Fruit fly (Drosophila melanogaster): ENCODE measurements around the gene CG5246.

dm6 chr3R:17133897-17134296, 2.0 kb upstream of the CG5246 start, which contains the start of gene CG31267:
- TF ChIP-seq Hr96 (GFP tag; optimal IDR thresholded peaks at IDR 0.05) (no peak), cic (GFP tag; optimal IDR thresholded peaks at IDR 0.05) (no peak), Mnt (GFP tag; optimal IDR thresholded peaks at IDR 0.05) (no peak), CG1620 (GFP tag; optimal IDR thresholded peaks at IDR 0.05) (no peak)
